Worm (Caenorhabditis elegans) whole organism, L4 larva: ENCODE results near the gene twk-12.

ENCODE experiments used
- ceh-20 ChIP-seq: fragments of 200-800 bp; sonication (Bioruptor generic); IDR thresholded peaks from 2 replicates; pipeline ENCODE4 v1.3.6; 2022; ENCODE audit warnings: missing genetic modification reagents, missing genetic modification characterization, missing compliant biosample characterization
- egl-27 ChIP-seq: sonication (generic microtip); optimal IDR thresholded peaks from 3 replicates; lab custom pipeline; 2017; ENCODE audit warnings: missing biosample characterization, missing genetic modification reagents, missing genetic modification characterization
- hif-1 ChIP-seq, 2 experiments: sonication (generic microtip); optimal IDR thresholded peaks; 2 replicates each; lab custom pipeline; 2016 to 2017; ENCODE audit warnings: missing compliant biosample characterization in 2 of 2, missing genetic modification characterization in 2 of 2, missing genetic modification reagents in 2 of 2, missing genotype in 2 of 2, mild to moderate bottlenecking in 1 of 2
- nhr-237 ChIP-seq: sonication (generic microtip); optimal IDR thresholded peaks from 2 replicates; lab custom pipeline; 2017; ENCODE audit warnings: missing biosample characterization, missing genetic modification characterization
- nhr-28 ChIP-seq: fragments of 150-350 bp; optimal IDR thresholded peaks from 2 replicates; lab custom pipeline; 2014; ENCODE audit warnings: missing biosample characterization, missing genetic modification characterization
- nhr-77 ChIP-seq: fragments of 150-350 bp; optimal IDR thresholded peaks from 2 replicates; lab custom pipeline; 2014; ENCODE audit warnings: missing biosample characterization, missing genetic modification characterization
- php-3 ChIP-seq: fragments of 200-800 bp; sonication (Bioruptor generic); IDR thresholded peaks from 2 replicates; pipeline ENCODE4 v1.3.6; 2022; ENCODE audit warnings: missing genetic modification reagents, missing genetic modification characterization, missing compliant biosample characterization
- saeg-2 ChIP-seq: fragments of 200-800 bp; sonication (Bioruptor generic); IDR thresholded peaks from 2 replicates; pipeline ENCODE4 v1.3.6; 2022; ENCODE audit warnings: missing genetic modification reagents, missing genetic modification characterization, missing compliant biosample characterization
- skn-1 ChIP-seq: fragments of 150-350 bp; optimal IDR thresholded peaks from 2 replicates; lab custom pipeline; 2014; ENCODE audit warnings: missing biosample characterization, missing genetic modification characterization
- snpc-1.2 ChIP-seq: fragments of 200-800 bp; sonication (Bioruptor generic); IDR thresholded peaks from 2 replicates; pipeline ENCODE4 v1.3.6; 2022; ENCODE audit warnings: missing genetic modification reagents, missing genetic modification characterization, missing compliant biosample characterization
- snpc-4 ChIP-seq: fragments of 150-350 bp; optimal IDR thresholded peaks from 2 replicates; lab custom pipeline; 2014; ENCODE audit warnings: missing biosample characterization, missing genetic modification characterization
- unc-39 ChIP-seq: sonication (generic microtip); optimal IDR thresholded peaks from 2 replicates; lab custom pipeline; 2017; ENCODE audit warnings: missing biosample characterization, missing genetic modification characterization
- zip-11 ChIP-seq: fragments of 200-800 bp; sonication (Bioruptor generic); IDR thresholded peaks from 2 replicates; pipeline ENCODE4 v1.3.6; 2022; ENCODE audit warnings: missing genetic modification characterization, missing compliant biosample characterization
- ztf-11 ChIP-seq: fragments of 150-350 bp; optimal IDR thresholded peaks from 2 replicates; lab custom pipeline; 2014; ENCODE audit warnings: missing biosample characterization, missing genetic modification characterization

DNA sequence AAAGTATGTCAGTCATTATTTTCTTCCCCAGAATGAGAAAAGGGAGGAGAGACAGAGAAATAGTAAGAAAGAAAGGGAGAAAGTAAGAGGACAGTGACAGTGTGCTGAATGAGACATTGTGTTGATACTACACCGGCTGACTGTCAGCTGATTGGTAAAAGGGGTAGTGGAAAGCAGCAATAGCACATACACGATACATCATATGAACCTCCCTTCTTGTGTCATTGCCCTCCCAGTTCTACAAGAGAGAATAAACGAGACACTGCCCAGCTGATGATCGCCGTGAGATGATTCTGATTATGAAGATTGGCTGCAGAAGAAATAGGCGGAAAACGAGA, 52.4 kb downstream of the twk-12 start:
- TF ChIP-seq snpc-1.2 (GFP tag; lab: Robert Waterston, UW) (no peak), nhr-237 (no peak), nhr-77 (tag; lab: Kevin White, UChicago) (peak; percentile 71), nhr-28 (tag; lab: Kevin White, UChicago) (peak; percentile 98), zip-11 (GFP tag; lab: Robert Waterston, UW) (no peak), skn-1 (tag; lab: Kevin White, UChicago) (no peak), unc-39 (no peak), egl-27 (tag; lab: Kevin White, UChicago) (no peak), saeg-2 (GFP tag; lab: Robert Waterston, UW) (0 out of 2 replicates have a peak, but pooled peaks have one; percentile 7), snpc-4 (tag; lab: Kevin White, UChicago) (no peak), ztf-11 (no peak), php-3 (GFP tag; lab: Robert Waterston, UW) (no peak), ceh-20 (GFP tag; lab: Robert Waterston, UW) (no peak), hif-1 (tag; optimal IDR thresholded peaks at IDR 0.05; lab: Kevin White, UChicago) (peak in 1 of 2 experiments; percentile 60)
